Worm (Caenorhabditis elegans) whole organism, L3 larva: ENCODE measurements around the gene F20D6.1.

Experiments used
- R02D3.7 ChIP-seq: fragments of 150-350 bp; optimal IDR thresholded peaks from 2 replicates; lab custom pipeline; 2014; ENCODE audit warnings: missing biosample characterization, missing genetic modification characterization
- ZK546.5 ChIP-seq: sonication (generic microtip); optimal IDR thresholded peaks from 2 replicates; lab custom pipeline; 2017; ENCODE audit warnings: missing biosample characterization, missing genetic modification characterization
- aly-2 ChIP-seq: fragments of 150-350 bp; optimal IDR thresholded peaks from 2 replicates; lab custom pipeline; 2014; ENCODE audit warnings: missing biosample characterization, missing genetic modification characterization
- ama-1 ChIP-seq: fragments of 150-350 bp; optimal IDR thresholded peaks from 2 replicates; lab custom pipeline; 2018
- ceh-16 ChIP-seq: sonication (generic microtip); optimal IDR thresholded peaks from 2 replicates; lab custom pipeline; 2017; ENCODE audit warnings: missing biosample characterization, missing genetic modification characterization
- ceh-28 ChIP-seq: fragments of 150-350 bp; optimal IDR thresholded peaks from 2 replicates; lab custom pipeline; 2014; ENCODE audit warnings: missing biosample characterization, missing genetic modification reagents, missing genetic modification characterization
- ceh-82 ChIP-seq: fragments of 150-350 bp; optimal IDR thresholded peaks from 2 replicates; lab custom pipeline; 2014; ENCODE audit warnings: missing biosample characterization, missing genetic modification characterization
- ceh-9 ChIP-seq: sonication (generic microtip); optimal IDR thresholded peaks from 2 replicates; lab custom pipeline; 2018; ENCODE audit warnings: missing biosample characterization, missing genetic modification characterization
- daf-12 ChIP-seq: fragments of 150-350 bp; optimal IDR thresholded peaks from 2 replicates; lab custom pipeline; 2014; ENCODE audit warnings: missing biosample characterization, missing genetic modification reagents, missing genetic modification characterization
- egl-27 ChIP-seq: sonication (generic microtip); optimal IDR thresholded peaks from 4 replicates; lab custom pipeline; 2017; ENCODE audit warnings: missing biosample characterization, missing genetic modification reagents, missing genetic modification characterization
- egl-5 ChIP-seq: fragments of 150-350 bp; optimal IDR thresholded peaks from 2 replicates; lab custom pipeline; 2017; ENCODE audit warnings: missing biosample characterization, missing genetic modification reagents, missing genetic modification characterization, inconsistent platforms
- elt-1 ChIP-seq: fragments of 150-350 bp; optimal IDR thresholded peaks from 2 replicates; lab custom pipeline; 2014; ENCODE audit warnings: missing biosample characterization, missing genetic modification characterization
- elt-2 ChIP-seq: sonication (generic microtip); optimal IDR thresholded peaks from 2 replicates; lab custom pipeline; 2016; ENCODE audit warnings: missing genetic modification reagents, mild to moderate bottlenecking, missing genetic modification characterization, missing compliant biosample characterization
- elt-3 ChIP-seq, 3 experiments: fragments of 150-350 bp in 1 of 3; sonication (generic microtip) in 2 of 3; optimal IDR thresholded peaks; 2 replicates in 2 of 3; 4 replicates in 1 of 3; lab custom pipeline; 2014 to 2017; ENCODE audit warnings: missing biosample characterization in 3 of 3, missing genetic modification characterization in 3 of 3
- eor-1 ChIP-seq, 2 experiments: fragments of 150-350 bp; optimal IDR thresholded peaks; 2 replicates each; lab custom pipeline; 2014 to 2018; ENCODE audit warnings: missing biosample characterization in 2 of 2, missing genetic modification characterization in 2 of 2
- fkh-10 ChIP-seq: sonication (generic microtip); optimal IDR thresholded peaks from 2 replicates; lab custom pipeline; 2017; ENCODE audit warnings: missing biosample characterization, missing genetic modification reagents, missing genetic modification characterization
- fkh-2 ChIP-seq: fragments of 150-350 bp; optimal IDR thresholded peaks from 2 replicates; lab custom pipeline; 2014; ENCODE audit warnings: missing biosample characterization, missing genetic modification reagents, missing genetic modification characterization
- fos-1 ChIP-seq: fragments of 150-350 bp; optimal IDR thresholded peaks from 2 replicates; lab custom pipeline; 2014; ENCODE audit warnings: missing biosample characterization, missing genetic modification characterization
- hmg-11 ChIP-seq: sonication (generic microtip); optimal IDR thresholded peaks from 2 replicates; lab custom pipeline; 2016; ENCODE audit warnings: missing genetic modification characterization, missing compliant biosample characterization
- jun-1 ChIP-seq: fragments of 150-350 bp; optimal IDR thresholded peaks from 2 replicates; lab custom pipeline; 2014; ENCODE audit warnings: missing biosample characterization, missing genetic modification reagents, missing genetic modification characterization
- lin-15B ChIP-seq: fragments of 150-350 bp; optimal IDR thresholded peaks from 2 replicates; lab custom pipeline; 2014; ENCODE audit warnings: missing biosample characterization, missing genetic modification characterization
- lin-39 ChIP-seq: fragments of 150-350 bp; optimal IDR thresholded peaks from 2 replicates; lab custom pipeline; 2018; ENCODE audit warnings: missing biosample characterization, missing genetic modification reagents, missing genetic modification characterization
- lsy-12 ChIP-seq: sonication (generic microtip); optimal IDR thresholded peaks from 2 replicates; lab custom pipeline; 2016; ENCODE audit warnings: mild to moderate bottlenecking, missing genetic modification characterization, missing compliant biosample characterization
- mdl-1 ChIP-seq: fragments of 150-350 bp; optimal IDR thresholded peaks from 2 replicates; lab custom pipeline; 2014; ENCODE audit warnings: missing biosample characterization, missing genetic modification characterization
- mml-1 ChIP-seq: fragments of 150-350 bp; sonication (generic microtip); optimal IDR thresholded peaks from 3 replicates; lab custom pipeline; 2014; ENCODE audit warnings: missing biosample characterization, missing genetic modification characterization
- nfya-1 ChIP-seq: sonication (generic microtip); optimal IDR thresholded peaks from 2 replicates; lab custom pipeline; 2017; ENCODE audit warnings: missing genetic modification characterization, mild to moderate bottlenecking, missing compliant biosample characterization, antibody characterized with exemption, moderate library complexity; ENCODE audit not compliant: insufficient read depth
- nhr-11 ChIP-seq: fragments of 150-350 bp; optimal IDR thresholded peaks from 2 replicates; lab custom pipeline; 2014; ENCODE audit warnings: missing biosample characterization, missing genetic modification characterization
- nhr-12 ChIP-seq: fragments of 150-350 bp; optimal IDR thresholded peaks from 2 replicates; lab custom pipeline; 2014; ENCODE audit warnings: missing biosample characterization, missing genetic modification characterization
- nhr-23 ChIP-seq: fragments of 150-350 bp; optimal IDR thresholded peaks from 2 replicates; lab custom pipeline; 2014; ENCODE audit warnings: missing biosample characterization, missing genetic modification reagents, missing genetic modification characterization
- nhr-237 ChIP-seq: fragments of 150-350 bp; optimal IDR thresholded peaks from 2 replicates; lab custom pipeline; 2014; ENCODE audit warnings: missing biosample characterization, missing genetic modification characterization
- nhr-25 ChIP-seq: sonication (generic microtip); optimal IDR thresholded peaks from 2 replicates; lab custom pipeline; 2017; ENCODE audit warnings: missing biosample characterization, missing genetic modification characterization
- nhr-28 ChIP-seq: fragments of 150-350 bp; optimal IDR thresholded peaks from 2 replicates; lab custom pipeline; 2014; ENCODE audit warnings: missing biosample characterization, missing genetic modification characterization
- nhr-43 ChIP-seq: sonication (generic microtip); optimal IDR thresholded peaks from 2 replicates; lab custom pipeline; 2016; ENCODE audit warnings: mild to moderate bottlenecking, missing genetic modification characterization, missing compliant biosample characterization; ENCODE audit not compliant: poor library complexity, severe bottlenecking
- nhr-67 ChIP-seq: fragments of 150-350 bp; optimal IDR thresholded peaks from 2 replicates; lab custom pipeline; 2014; ENCODE audit warnings: missing biosample characterization, missing genetic modification characterization
- nhr-76 ChIP-seq: fragments of 150-350 bp; sonication (generic microtip); optimal IDR thresholded peaks from 5 replicates; lab custom pipeline; 2014; ENCODE audit warnings: missing biosample characterization, missing genetic modification characterization
- nhr-77 ChIP-seq: fragments of 150-350 bp; optimal IDR thresholded peaks from 2 replicates; lab custom pipeline; 2014; ENCODE audit warnings: missing biosample characterization, missing genetic modification characterization
- pha-4 ChIP-seq: fragments of 150-350 bp; optimal IDR thresholded peaks from 2 replicates; lab custom pipeline; 2014; ENCODE audit warnings: missing biosample characterization, missing genetic modification reagents, missing genetic modification characterization
- pqm-1 ChIP-seq: fragments of 150-350 bp; optimal IDR thresholded peaks from 2 replicates; lab custom pipeline; 2017; ENCODE audit warnings: missing biosample characterization, missing genetic modification characterization, inconsistent platforms
- sea-2 ChIP-seq: fragments of 150-350 bp; sonication (generic microtip); optimal IDR thresholded peaks from 4 replicates; lab custom pipeline; 2014; ENCODE audit warnings: missing biosample characterization, missing genetic modification reagents, missing genetic modification characterization
- skn-1 ChIP-seq: fragments of 150-350 bp; optimal IDR thresholded peaks from 2 replicates; lab custom pipeline; 2014; ENCODE audit warnings: missing biosample characterization, missing genetic modification characterization
- snpc-4 ChIP-seq: fragments of 150-350 bp; optimal IDR thresholded peaks from 2 replicates; lab custom pipeline; 2014; ENCODE audit warnings: missing biosample characterization, missing genetic modification characterization
- tbx-2 ChIP-seq: sonication (generic microtip); optimal IDR thresholded peaks from 2 replicates; lab custom pipeline; 2016; ENCODE audit warnings: mild to moderate bottlenecking, missing genetic modification characterization, missing compliant biosample characterization
- unc-39 ChIP-seq: sonication (generic microtip); optimal IDR thresholded peaks from 4 replicates; lab custom pipeline; 2017; ENCODE audit warnings: missing biosample characterization, missing genetic modification characterization
- unc-62 ChIP-seq: fragments of 150-350 bp; sonication (generic microtip); optimal IDR thresholded peaks from 4 replicates; lab custom pipeline; 2014; ENCODE audit warnings: missing biosample characterization, missing genetic modification reagents, missing genetic modification characterization
- zag-1 ChIP-seq: fragments of 150-350 bp; optimal IDR thresholded peaks from 2 replicates; lab custom pipeline; 2014; ENCODE audit warnings: missing biosample characterization, missing genetic modification characterization
- ztf-11 ChIP-seq: fragments of 150-350 bp; optimal IDR thresholded peaks from 2 replicates; lab custom pipeline; 2014; ENCODE audit warnings: missing biosample characterization, missing genetic modification characterization
- ztf-4 ChIP-seq: fragments of 150-350 bp; optimal IDR thresholded peaks from 2 replicates; lab custom pipeline; 2014; ENCODE audit warnings: missing biosample characterization, missing genetic modification characterization

F20D6.1 gene

DNA sequence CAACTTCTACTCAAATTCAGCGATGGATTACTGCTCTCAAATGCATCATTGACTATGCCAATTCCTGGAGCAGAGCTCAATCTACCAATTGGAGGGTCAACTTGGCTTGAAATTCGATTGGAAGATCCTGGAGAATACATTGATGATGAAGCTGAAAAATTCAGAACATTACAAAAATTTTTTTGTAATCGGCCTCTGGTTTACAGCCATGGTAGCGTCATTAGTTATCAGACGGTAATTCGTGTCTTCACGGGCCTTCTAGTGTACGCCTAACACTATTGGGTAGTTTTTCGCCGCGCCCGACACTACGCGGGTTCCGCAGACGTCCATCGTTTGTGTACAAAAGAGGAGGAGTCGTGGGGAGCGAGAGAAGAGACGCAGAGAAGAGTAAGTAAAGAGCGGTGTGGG, 38.2 kb downstream of the F20D6.1 start:
- TF ChIP-seq lsy-12 (tag; lab: Kevin White, UChicago) (peak; percentile 58), fkh-10 (GFP tag; lab: Kevin White, UChicago) (no peak), egl-5 (tag; lab: Kevin White, UChicago) (no peak), tbx-2 (tag; lab: Kevin White, UChicago) (peak; percentile 69), snpc-4 (tag; lab: Kevin White, UChicago) (peak; percentile 99), jun-1 (tag; lab: Kevin White, UChicago) (no peak), unc-62 (GFP tag; lab: Kevin White, UChicago) (no peak), ztf-4 (tag; lab: Kevin White, UChicago) (no peak), nhr-12 (tag; lab: Kevin White, UChicago) (no peak), lin-15B (tag; lab: Kevin White, UChicago) (peak; percentile 49), elt-2 (tag; lab: Kevin White, UChicago) (peak; percentile 70), nhr-77 (tag; lab: Kevin White, UChicago) (peak; percentile 45), R02D3.7 (tag; lab: Kevin White, UChicago) (peak; percentile 73), elt-1 (tag; lab: Kevin White, UChicago) (no peak), nhr-25 (tag; lab: Kevin White, UChicago) (peak; percentile 84), ceh-16 (tag; lab: Kevin White, UChicago) (no peak), pqm-1 (tag; lab: Kevin White, UChicago) (peak; percentile 77), fos-1 (tag; lab: Kevin White, UChicago) (no peak), nfya-1 (peak; percentile 82), eor-1 (tag; optimal IDR thresholded peaks at IDR 0.05; lab: Kevin White, UChicago) (no peak), elt-3 (tag; optimal IDR thresholded peaks at IDR 0.05; lab: Kevin White, UChicago) (peak in 1 of 3 experiments; percentile 40), egl-27 (tag; lab: Kevin White, UChicago) (peak; percentile 66), mml-1 (tag; lab: Kevin White, UChicago) (no peak), sea-2 (GFP tag; lab: Kevin White, UChicago) (no peak), nhr-43 (tag; lab: Kevin White, UChicago) (peak; percentile 81), pha-4 (tag; lab: Kevin White, UChicago) (peak; percentile 86), ama-1 (lab: Kevin White, UChicago) (peak; percentile 94), fkh-2 (tag; lab: Kevin White, UChicago) (no peak), nhr-76 (no peak), daf-12 (tag; lab: Kevin White, UChicago) (no peak), unc-39 (tag; lab: Kevin White, UChicago) (no peak), mdl-1 (no peak), aly-2 (tag; lab: Kevin White, UChicago) (peak; percentile 91), nhr-28 (tag; lab: Kevin White, UChicago) (no peak), nhr-237 (tag; lab: Kevin White, UChicago) (no peak), ztf-11 (tag; lab: Kevin White, UChicago) (no peak), zag-1 (tag; lab: Kevin White, UChicago) (peak; percentile 3), nhr-11 (tag; lab: Kevin White, UChicago) (no peak), ceh-9 (tag; lab: Kevin White, UChicago) (no peak), skn-1 (tag; lab: Kevin White, UChicago) (no peak), nhr-67 (tag; lab: Kevin White, UChicago) (no peak), ceh-82 (tag; lab: Kevin White, UChicago) (peak; percentile 41), hmg-11 (tag; lab: Kevin White, UChicago) (peak; percentile 80), ceh-28 (tag; lab: Kevin White, UChicago) (peak; percentile 59), nhr-23 (tag; lab: Kevin White, UChicago) (peak; percentile 91), lin-39 (tag; lab: Kevin White, UChicago) (peak; percentile 69), ZK546.5 (tag; lab: Kevin White, UChicago) (no peak)
- TF ChIP-seq, all 47 proteins: peak for 22
